Fruit fly (Drosophila melanogaster) S2 (cell line): ENCODE results near the gene CG7810.

Source experiments
- CG8478 ChIP-seq: fragments of >200 bp; optimal IDR thresholded peaks from 2 replicates; lab custom pipeline; 2018
- CTCF ChIP-seq, 2 experiments: fragments of >200 bp; optimal IDR thresholded peaks; 2 replicates each; lab custom pipeline; 2018

Gene CG7810

DNA sequence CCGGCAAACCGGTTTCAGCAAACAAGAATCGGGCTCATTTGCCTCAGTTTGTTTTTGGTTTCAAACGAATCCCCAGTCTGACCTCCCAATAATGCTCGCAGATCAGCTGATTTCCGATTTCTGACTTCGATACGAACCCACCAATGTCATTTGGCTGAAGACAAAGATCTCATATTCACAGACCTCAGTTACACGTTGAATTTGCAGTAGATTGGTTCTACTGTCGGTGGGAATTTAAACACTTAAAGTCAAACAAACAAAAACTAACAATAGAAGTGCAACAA lies 16.2 kb upstream of the CG7810 start, which contains the start of gene CG14275:
Gene CG14275 (plus strand): TSS at position 185 of the 284 bp plus-strand sequence.
- TF ChIP-seq CTCF (optimal IDR thresholded peaks at IDR 0.05; lab: Kevin White, UChicago) (no peak), CG8478 (no peak)

dm6 chr2L:8326414-8327271 lies 15.6 kb upstream of the CG7810 start:
- no peak for TF ChIP-seq CTCF (optimal IDR thresholded peaks at IDR 0.05; lab: Kevin White, UChicago)
- TF ChIP-seq CG8478: no peak

DNA sequence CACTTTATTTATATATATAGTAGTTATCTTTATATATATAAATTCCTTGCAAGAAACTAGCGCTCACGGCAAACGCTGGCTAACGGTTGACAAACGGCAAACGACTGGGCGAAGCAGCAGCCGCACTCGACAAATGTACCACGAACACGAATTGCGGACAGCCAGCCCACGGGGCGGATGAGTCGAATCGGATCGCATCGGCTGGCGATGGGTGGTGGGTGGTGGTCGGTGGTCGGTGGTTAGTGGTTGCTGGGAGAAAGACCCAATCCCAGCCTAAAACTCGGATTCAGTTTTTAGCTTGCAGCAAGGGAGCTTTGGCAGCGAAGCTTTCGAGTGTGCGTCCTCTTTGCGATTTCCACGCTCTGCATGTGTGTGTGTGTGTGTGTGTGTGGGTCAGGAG lies 14.2 kb upstream of the CG7810 start, which contains the start of gene CG7781:
Gene CG7781 (minus strand): TSS at position 260 of the 400 bp plus-strand sequence.
- no peak for TF ChIP-seq CG8478
- TF ChIP-seq CTCF (optimal IDR thresholded peaks at IDR 0.05; lab: Kevin White, UChicago): no peak

- TF ChIP-seq CTCF (optimal IDR thresholded peaks at IDR 0.05; lab: Kevin White, UChicago): no peak
- TF ChIP-seq CG8478: no peak
Observed at dm6 chr2L:8319858-8320525, 9.0 kb upstream of the CG7810 start, which contains the start of the genes mtsh and strat. Gene mtsh (minus strand): TSS chr2L:8319908. Gene strat (plus strand): TSS chr2L:8320328.

- no peak for TF ChIP-seq CG8478
- TF ChIP-seq CTCF (optimal IDR thresholded peaks at IDR 0.05; lab: Kevin White, UChicago): no peak
Observed at dm6 chr2L:8311741-8312140, 746 bp upstream of the CG7810 start.

- TF ChIP-seq CG8478 (no peak), CTCF (optimal IDR thresholded peaks at IDR 0.05; lab: Kevin White, UChicago) (no peak)
Observed at dm6 chr2L:8307817-8308551, 3.0 kb downstream of the CG7810 start, which contains the start of the genes Ostgamma and Mettl14. Gene Ostgamma (minus strand): TSS chr2L:8308192. Gene Mettl14 (plus strand): TSS chr2L:8308427.

DNA sequence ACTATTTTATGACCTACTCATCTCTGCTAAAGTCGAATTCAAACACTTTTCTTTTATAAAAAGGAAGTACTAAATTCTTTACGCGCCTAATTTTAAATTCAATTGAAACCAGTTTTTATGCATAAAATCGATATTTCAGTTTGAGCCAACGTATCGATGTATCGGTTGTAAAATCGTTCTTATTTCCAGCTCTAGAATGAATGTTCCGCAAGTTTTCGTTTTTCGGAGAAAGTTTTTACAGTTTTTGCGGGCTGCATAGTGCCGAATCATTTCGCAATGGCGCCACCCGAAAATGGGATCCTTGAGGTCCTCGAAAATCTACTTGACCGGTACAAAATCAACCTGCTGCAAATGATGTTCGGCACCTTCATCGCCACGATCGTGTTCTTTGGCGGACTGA lies 5.6 kb downstream of the CG7810 start, which contains the start of gene CG7840:
Gene CG7840 (plus strand): TSS at position 178 of the 400 bp plus-strand sequence.
- TF ChIP-seq CG8478 (no peak), CTCF (optimal IDR thresholded peaks at IDR 0.05; lab: Kevin White, UChicago) (no peak)

DNA sequence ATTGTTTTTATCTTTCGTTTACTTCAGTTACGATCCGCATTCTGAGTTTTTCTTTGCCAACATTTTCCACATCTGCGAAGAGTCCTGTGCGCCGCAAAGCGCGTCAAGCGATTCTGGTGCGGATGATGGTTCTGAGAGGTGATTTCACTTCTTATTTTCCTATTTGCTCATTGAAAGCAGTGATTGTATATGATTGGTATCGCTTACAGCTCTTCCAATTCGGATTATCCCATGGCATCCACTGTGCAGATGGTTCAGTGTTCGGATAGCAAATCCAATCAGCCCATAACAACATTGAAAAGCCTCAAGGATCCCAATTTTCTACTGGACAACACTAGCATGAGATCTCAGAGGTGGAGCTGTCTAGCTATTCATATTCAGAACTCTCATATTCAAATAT lies 6.4 kb downstream of the CG7810 start:
- TF ChIP-seq CTCF (optimal IDR thresholded peaks at IDR 0.05; lab: Kevin White, UChicago) (no peak), CG8478 (no peak)

- TF ChIP-seq CG8478: no peak
- TF ChIP-seq CTCF (optimal IDR thresholded peaks at IDR 0.05; lab: Kevin White, UChicago): no peak
Observed at dm6 chr2L:8302766-8303479, 8.1 kb downstream of the CG7810 start, which contains the start of the genes wol and Scgalpha. Gene wol (minus strand): TSS chr2L:8302985. Gene Scgalpha (plus strand): TSS chr2L:8303429.

dm6 chr2L:8300220-8301167 lies 10.5 kb downstream of the CG7810 start, which contains the start of gene Btk:
Gene Btk (minus strand): TSS chr2L:8301079.
- TF ChIP-seq CTCF (optimal IDR thresholded peaks at IDR 0.05; lab: Kevin White, UChicago) (peak in 1 of 2 experiments; percentile 44), CG8478 (no peak)

DNA sequence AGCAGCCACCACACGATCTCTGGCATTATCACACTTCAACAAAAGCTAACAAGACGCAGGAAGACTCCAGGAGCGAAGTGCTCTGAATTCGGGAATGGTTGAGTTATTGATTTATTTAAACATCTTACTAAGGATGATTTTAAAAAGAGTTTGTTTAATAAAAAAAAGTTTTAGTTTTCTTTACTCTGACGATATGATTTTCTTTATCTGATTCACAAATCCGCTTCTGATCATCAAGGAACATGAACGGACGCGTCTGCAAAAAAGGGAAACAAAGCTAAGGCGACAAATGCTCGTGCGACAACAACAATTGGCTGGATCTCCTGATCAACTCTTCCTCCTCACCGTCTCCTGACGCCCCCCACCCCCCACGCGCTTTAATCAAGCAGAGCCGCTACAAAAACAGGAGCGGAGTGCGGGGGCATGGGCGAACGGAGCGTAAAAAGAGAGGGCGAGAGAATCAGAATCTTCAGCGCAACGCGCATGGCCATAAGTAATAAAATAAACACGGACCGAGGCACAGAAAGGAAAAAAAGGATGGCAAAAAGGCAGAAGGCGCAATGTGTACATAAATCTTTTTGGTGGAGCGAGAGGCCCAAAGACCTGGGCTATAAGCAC lies 11.7 kb downstream of the CG7810 start:
- TF ChIP-seq CG8478: no peak
- no peak for TF ChIP-seq CTCF (optimal IDR thresholded peaks at IDR 0.05; lab: Kevin White, UChicago)

dm6 chr2L:8297070-8297469 lies 13.9 kb downstream of the CG7810 start:
- TF ChIP-seq CG8478: no peak
- TF ChIP-seq CTCF (optimal IDR thresholded peaks at IDR 0.05; lab: Kevin White, UChicago): no peak

DNA sequence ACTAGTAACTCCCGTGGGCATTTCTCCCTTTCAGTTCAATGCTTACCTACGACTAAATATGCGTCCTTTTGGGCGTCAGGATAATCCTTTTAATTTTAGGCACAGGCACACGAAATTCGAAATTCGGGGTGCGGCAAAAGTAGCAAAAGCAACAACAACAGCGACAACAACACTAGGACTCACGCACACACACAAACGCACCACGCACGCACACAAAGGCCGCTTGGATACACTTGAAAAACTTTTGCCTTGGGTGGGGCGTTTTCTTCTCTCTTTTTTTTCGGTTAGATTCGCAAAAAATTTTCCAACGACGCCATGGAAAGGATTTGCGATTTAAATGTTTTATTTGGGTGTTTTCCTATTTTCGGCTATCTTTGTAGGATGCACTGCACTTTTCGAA lies 14.6 kb downstream of the CG7810 start:
- TF ChIP-seq CTCF (optimal IDR thresholded peaks at IDR 0.05; lab: Kevin White, UChicago) (no peak), CG8478 (no peak)
